Worm (Caenorhabditis elegans) whole organism, L4/young adult: ENCODE results near the gene rpt-3.

Experiments
- W03F9.2 ChIP-seq: fragments of 150-350 bp; optimal IDR thresholded peaks from 2 replicates; lab custom pipeline; 2014; ENCODE audit warnings: missing biosample characterization, missing genetic modification characterization
- dao-5 ChIP-seq: sonication (generic microtip); optimal IDR thresholded peaks from 2 replicates; lab custom pipeline; 2016; ENCODE audit warnings: missing genotype, missing genetic modification characterization, moderate library complexity, missing compliant biosample characterization
- him-1 ChIP-seq: sonication (generic microtip); optimal IDR thresholded peaks from 2 replicates; lab custom pipeline; 2016; ENCODE audit warnings: missing genotype, missing genetic modification reagents, missing genetic modification characterization, missing compliant biosample characterization

DNA sequence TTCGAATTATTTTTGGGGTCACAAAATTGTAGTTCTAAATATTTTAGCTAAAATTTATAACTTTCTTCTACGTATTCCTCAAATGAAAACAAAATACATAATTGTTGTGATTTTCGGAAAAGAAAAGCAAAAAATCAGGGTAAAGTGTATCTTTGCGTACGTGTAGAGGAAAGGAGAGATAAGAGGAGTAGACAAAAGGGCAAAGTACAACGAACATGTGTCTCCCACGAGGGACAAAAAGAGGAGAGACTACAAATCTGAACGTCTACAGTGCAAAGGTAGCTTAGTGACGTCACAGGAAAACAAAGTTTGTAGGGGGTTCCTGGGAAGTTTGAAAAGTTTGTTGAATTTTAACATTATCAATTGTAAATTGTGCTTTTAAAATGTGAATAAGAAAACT lies 42.1 kb upstream of the rpt-3 start:
- TF ChIP-seq dao-5 (no peak), him-1 (tag; lab: Kevin White, UChicago) (no peak), W03F9.2 (no peak)
